Worm (Caenorhabditis elegans): ENCODE data around the gene T21B6.3.

- TF ChIP-seq blmp-1 (tag; optimal IDR thresholded peaks at IDR 0.05; ENCODE audit: insufficient read depth) (no peak), R02D3.7 (tag; optimal IDR thresholded peaks at IDR 0.05) (no peak), nhr-12 (tag; optimal IDR thresholded peaks at IDR 0.05) (no peak), lin-13 (GFP tag; optimal IDR thresholded peaks at IDR 0.05) (no peak), unc-62 (GFP tag; optimal IDR thresholded peaks at IDR 0.05) (no peak), ceh-82 (tag; optimal IDR thresholded peaks at IDR 0.05) (no peak), unc-55 (GFP tag; optimal IDR thresholded peaks at IDR 0.05) (no peak), skn-1 (tag; optimal IDR thresholded peaks at IDR 0.05) (no peak), F13H6.1 (tag; optimal IDR thresholded peaks at IDR 0.05) (no peak), egl-27 (tag; optimal IDR thresholded peaks at IDR 0.05) (no peak), snpc-4 (tag; optimal IDR thresholded peaks at IDR 0.05) (no peak), aly-2 (tag; optimal IDR thresholded peaks at IDR 0.05) (no peak), nhr-23 (tag; optimal IDR thresholded peaks at IDR 0.05) (no peak), nhr-11 (tag; optimal IDR thresholded peaks at IDR 0.05) (no peak)
Measured at ce11 chrX:10967698-10968097, 18.9 kb upstream of the T21B6.3 start, which contains the start of gene K09C8.9.

Measured in whole organism, L2 larva.